Fruit fly (Drosophila melanogaster) whole organism, adult: ENCODE results near the gene Sos.

Experiments
- CG12768 ChIP-seq: fragments of 200-800 bp; sonication (Bioruptor generic); optimal IDR thresholded peaks from 2 replicates; lab custom pipeline; 2017; ENCODE audit warnings: missing biosample characterization, missing genetic modification characterization, mild to moderate bottlenecking, moderate library complexity, missing genetic modification reagents
- CG14711 ChIP-seq: fragments of 200-800 bp; sonication (Bioruptor generic); optimal IDR thresholded peaks from 2 replicates; lab custom pipeline; 2018; ENCODE audit warnings: missing biosample characterization, mild to moderate bottlenecking, missing genetic modification characterization, moderate library complexity
- CG33017 ChIP-seq: fragments of 200-800 bp; sonication (Bioruptor generic); optimal IDR thresholded peaks from 2 replicates; lab custom pipeline; 2018; ENCODE audit warnings: missing biosample characterization, mild to moderate bottlenecking, missing genetic modification characterization, moderate library complexity
- CG7101 ChIP-seq: fragments of 200-800 bp; sonication (Bioruptor generic); optimal IDR thresholded peaks from 2 replicates; lab custom pipeline; 2018; ENCODE audit warnings: missing biosample characterization, mild to moderate bottlenecking, missing genetic modification characterization, moderate library complexity
- Crg-1 ChIP-seq: fragments of 200-800 bp; sonication (Bioruptor generic); optimal IDR thresholded peaks from 2 replicates; lab custom pipeline; 2016; ENCODE audit warnings: missing biosample characterization, missing genetic modification characterization
- Hr96 ChIP-seq: fragments of 200-800 bp; sonication (Bioruptor generic); optimal IDR thresholded peaks from 2 replicates; lab custom pipeline; 2016; ENCODE audit warnings: missing biosample characterization, missing genetic modification characterization
- Mnt ChIP-seq: fragments of 200-800 bp; sonication (Bioruptor generic); optimal IDR thresholded peaks from 2 replicates; lab custom pipeline; 2016; ENCODE audit warnings: missing biosample characterization, mild to moderate bottlenecking, missing genetic modification characterization
- cnc ChIP-seq, 2 experiments: fragments of >200 bp; optimal IDR thresholded peaks; 2 replicates each; lab custom pipeline; 2017
- kay ChIP-seq: fragments of 200-800 bp; sonication (Bioruptor generic); peaks from one replicate; lab custom pipeline; 2016; ENCODE audit warnings: missing biosample characterization, missing genetic modification characterization, borderline replicate concordance
- ovo ChIP-seq: fragments of 200-800 bp; sonication (Bioruptor generic); optimal IDR thresholded peaks from 2 replicates; lab custom pipeline; 2016; ENCODE audit warnings: missing biosample characterization, missing genetic modification characterization
- tj ChIP-seq: fragments of 200-800 bp; sonication (Bioruptor generic); optimal IDR thresholded peaks from 3 replicates; lab custom pipeline; 2017; ENCODE audit warnings: missing biosample characterization, mild to moderate bottlenecking, missing genetic modification characterization, moderate library complexity
- toe ChIP-seq: fragments of 200-800 bp; sonication (Bioruptor generic); optimal IDR thresholded peaks from 2 replicates; lab custom pipeline; 2016; ENCODE audit warnings: missing biosample characterization, missing genetic modification characterization

DNA sequence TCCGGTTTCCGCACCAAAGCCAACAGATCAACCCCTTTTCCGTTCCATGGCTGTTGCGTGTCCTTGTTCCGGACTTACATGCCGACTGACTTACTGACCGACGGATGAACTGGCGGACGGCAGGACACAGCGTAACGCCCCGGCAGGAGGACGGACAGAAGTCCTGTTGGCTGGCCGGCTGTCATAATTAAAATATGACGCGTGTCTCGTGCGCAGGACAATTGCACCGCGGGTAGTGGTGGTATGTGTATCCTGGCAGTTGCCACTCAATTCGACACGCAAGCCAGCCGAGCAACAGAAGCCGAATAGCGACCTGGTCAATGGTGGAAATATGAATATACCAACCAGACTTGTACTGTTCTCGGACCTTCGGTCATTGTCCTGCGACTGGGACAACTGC lies 55.8 kb downstream of the Sos start:
- TF ChIP-seq Hr96 (GFP tag; lab: Kevin White, UChicago) (no peak), ovo (GFP tag; lab: Kevin White, UChicago) (no peak), CG7101 (tag; lab: Kevin White, UChicago) (no peak), CG12768 (GFP tag; lab: Kevin White, UChicago) (no peak), CG33017 (tag; lab: Kevin White, UChicago) (no peak), kay (GFP tag; lab: Kevin White, UChicago) (no peak), toe (GFP tag; lab: Kevin White, UChicago) (no peak), tj (no peak), Crg-1 (no peak), Mnt (no peak), CG14711 (tag; lab: Kevin White, UChicago) (no peak), cnc (optimal IDR thresholded peaks at IDR 0.05; lab: Kevin White, UChicago) (no peak)
